Worm (Caenorhabditis elegans): Measurements from ENCODE around the gene srlf-9.

The srlf-9 gene

DNA sequence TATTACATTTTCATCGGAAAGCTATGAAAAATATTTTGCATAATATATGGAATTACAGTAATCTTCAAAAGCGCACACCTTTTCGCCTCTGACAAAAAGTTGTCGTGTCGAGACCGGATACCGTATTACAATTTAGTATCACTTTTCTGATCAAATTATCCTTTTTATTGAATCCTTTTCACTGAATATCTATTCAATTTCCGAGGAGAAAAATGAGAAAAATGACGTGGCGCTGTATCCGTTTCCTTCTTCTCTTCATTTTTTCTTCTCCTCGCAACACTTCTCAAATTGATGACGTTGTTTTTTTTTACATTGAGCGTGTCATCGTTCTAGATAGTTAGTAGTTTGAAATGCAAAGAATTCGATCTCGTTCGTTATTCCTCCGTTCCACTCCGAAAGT, 50.6 kb downstream of the srlf-9 start:
- no peak for TF ChIP-seq mdl-1 (tag; optimal IDR thresholded peaks at IDR 0.05)
- no peak for TF ChIP-seq nfya-1 (tag; optimal IDR thresholded peaks at IDR 0.05; ENCODE audit: insufficient read depth)
- TF ChIP-seq elt-3 (tag; optimal IDR thresholded peaks at IDR 0.05), result no peak
- no peak for TF ChIP-seq nhr-12 (tag; optimal IDR thresholded peaks at IDR 0.05)
- TF ChIP-seq egl-5 (tag; optimal IDR thresholded peaks at IDR 0.05), result no peak
- TF ChIP-seq fkh-2 (tag; optimal IDR thresholded peaks at IDR 0.05), result no peak
- no peak for TF ChIP-seq R02D3.7 (tag; optimal IDR thresholded peaks at IDR 0.05)
- TF ChIP-seq egl-27 (tag; optimal IDR thresholded peaks at IDR 0.05), result no peak
- TF ChIP-seq ceh-9 (tag; optimal IDR thresholded peaks at IDR 0.05), result no peak
- TF ChIP-seq jun-1 (tag; optimal IDR thresholded peaks at IDR 0.05), result no peak
- no peak for TF ChIP-seq nhr-77 (tag; optimal IDR thresholded peaks at IDR 0.05)
- TF ChIP-seq elt-1 (tag; optimal IDR thresholded peaks at IDR 0.05), result no peak
- TF ChIP-seq ztf-11 (tag; optimal IDR thresholded peaks at IDR 0.05), result no peak
- TF ChIP-seq snpc-4 (tag; optimal IDR thresholded peaks at IDR 0.05), result no peak
- no peak for TF ChIP-seq unc-62 (GFP tag; optimal IDR thresholded peaks at IDR 0.05)
- TF ChIP-seq tbx-2 (tag; optimal IDR thresholded peaks at IDR 0.05), result no peak
